Worm (Caenorhabditis elegans): Measurements from ENCODE around the gene str-67.

Gene str-67

ce11 chrV:1064491-1064890, at the start of gene str-67:
str-67 (minus strand) TSS chrV:1064591.
- TF ChIP-seq snpc-4 (tag; optimal IDR thresholded peaks at IDR 0.05) (no peak), nhr-76 (tag; optimal IDR thresholded peaks at IDR 0.05) (no peak), blmp-1 (tag; optimal IDR thresholded peaks at IDR 0.05) (no peak), mep-1 (tag; optimal IDR thresholded peaks at IDR 0.05) (no peak), hlh-1 (tag; optimal IDR thresholded peaks at IDR 0.05) (no peak), tbx-8 (GFP tag; optimal IDR thresholded peaks at IDR 0.05) (no peak), mls-2 (tag; optimal IDR thresholded peaks at IDR 0.05) (no peak), nhr-12 (tag; optimal IDR thresholded peaks at IDR 0.05) (no peak), flh-1 (GFP tag; optimal IDR thresholded peaks at IDR 0.05) (no peak), nhr-237 (tag; optimal IDR thresholded peaks at IDR 0.05) (no peak), sem-2 (GFP tag; optimal IDR thresholded peaks at IDR 0.05) (no peak), ceh-83 (GFP tag; optimal IDR thresholded peaks at IDR 0.05) (no peak), elt-1 (tag; optimal IDR thresholded peaks at IDR 0.05; ENCODE audit: borderline replicate concordance, insufficient read depth) (no peak), cnd-1 (tag; optimal IDR thresholded peaks at IDR 0.05) (no peak), lin-13 (tag; optimal IDR thresholded peaks at IDR 0.05) (no peak), ceh-39 (tag; optimal IDR thresholded peaks at IDR 0.05) (no peak), drap-1 (GFP tag; optimal IDR thresholded peaks at IDR 0.05) (no peak), ces-1 (GFP tag; optimal IDR thresholded peaks at IDR 0.05) (no peak), unc-62 (GFP tag; optimal IDR thresholded peaks at IDR 0.05) (no peak), ztf-11 (tag; optimal IDR thresholded peaks at IDR 0.05) (no peak)

ce11 chrV:1112658-1113057, 48.3 kb upstream of the str-67 start, which contains the start of gene Y50D4B.1:
Y50D4B.1 (plus strand) TSS chrV:1112958.
- TF ChIP-seq lin-32 (GFP tag; optimal IDR thresholded peaks at IDR 0.05): no peak
- TF ChIP-seq mab-5 (tag; optimal IDR thresholded peaks at IDR 0.05): no peak
- TF ChIP-seq sem-2 (GFP tag; optimal IDR thresholded peaks at IDR 0.05): no peak
- no peak for TF ChIP-seq unc-62 (GFP tag; optimal IDR thresholded peaks at IDR 0.05)
- no peak for TF ChIP-seq mls-2 (tag; optimal IDR thresholded peaks at IDR 0.05)
- TF ChIP-seq ces-1 (GFP tag; optimal IDR thresholded peaks at IDR 0.05): no peak

- TF ChIP-seq mep-1 (tag; optimal IDR thresholded peaks at IDR 0.05) (no peak), hlh-1 (tag; optimal IDR thresholded peaks at IDR 0.05) (no peak), pha-4 (tag; optimal IDR thresholded peaks at IDR 0.05) (no peak), unc-39 (tag; optimal IDR thresholded peaks at IDR 0.05) (no peak), drap-1 (GFP tag; optimal IDR thresholded peaks at IDR 0.05) (no peak), ceh-83 (GFP tag; optimal IDR thresholded peaks at IDR 0.05) (no peak), nhr-28 (tag; optimal IDR thresholded peaks at IDR 0.05) (no peak), elt-1 (tag; optimal IDR thresholded peaks at IDR 0.05; ENCODE audit: borderline replicate concordance, insufficient read depth) (no peak), tbx-8 (GFP tag; optimal IDR thresholded peaks at IDR 0.05) (no peak), sem-2 (GFP tag; optimal IDR thresholded peaks at IDR 0.05) (no peak), lin-32 (GFP tag; optimal IDR thresholded peaks at IDR 0.05) (no peak), M03D4.4 (tag; optimal IDR thresholded peaks at IDR 0.05) (no peak), ceh-39 (tag; optimal IDR thresholded peaks at IDR 0.05) (no peak), nhr-2 (tag; optimal IDR thresholded peaks at IDR 0.05) (no peak), sptf-1 (tag; optimal IDR thresholded peaks at IDR 0.05) (no peak), lsy-2 (tag; optimal IDR thresholded peaks at IDR 0.05) (no peak)
Observed at ce11 chrV:1112180-1112579, 47.8 kb upstream of the str-67 start.

- TF ChIP-seq blmp-1 (tag; optimal IDR thresholded peaks at IDR 0.05): no peak
- no peak for TF ChIP-seq mab-5 (tag; optimal IDR thresholded peaks at IDR 0.05)
- TF ChIP-seq mls-2 (tag; optimal IDR thresholded peaks at IDR 0.05): no peak
- no peak for TF ChIP-seq ces-1 (GFP tag; optimal IDR thresholded peaks at IDR 0.05)
- TF ChIP-seq sptf-1 (tag; optimal IDR thresholded peaks at IDR 0.05): no peak
- TF ChIP-seq lin-13 (tag; optimal IDR thresholded peaks at IDR 0.05): no peak
- no peak for TF ChIP-seq ceh-83 (GFP tag; optimal IDR thresholded peaks at IDR 0.05)
- no peak for TF ChIP-seq snpc-4 (tag; optimal IDR thresholded peaks at IDR 0.05)
- no peak for TF ChIP-seq ceh-39 (tag; optimal IDR thresholded peaks at IDR 0.05)
Observed at ce11 chrV:1102569-1102968, 38.2 kb upstream of the str-67 start.

- no peak for TF ChIP-seq bed-3 (GFP tag; optimal IDR thresholded peaks at IDR 0.05)
- no peak for TF ChIP-seq hlh-1 (tag; optimal IDR thresholded peaks at IDR 0.05)
Observed at ce11 chrV:1100280-1100679, 35.9 kb upstream of the str-67 start, which contains the start of gene Y50D4B.2. Y50D4B.2 (plus strand) TSS chrV:1100580.

ce11 chrV:1092359-1092758, 28.0 kb upstream of the str-67 start, which contains the start of gene Y50D4B.4:
Y50D4B.4 (plus strand) TSS chrV:1092659.
- TF ChIP-seq unc-120 (tag; optimal IDR thresholded peaks at IDR 0.05; ENCODE audit: poor library complexity, severe bottlenecking) (no peak), elt-1 (tag; optimal IDR thresholded peaks at IDR 0.05; ENCODE audit: borderline replicate concordance, insufficient read depth) (no peak), mab-5 (tag; optimal IDR thresholded peaks at IDR 0.05) (no peak), mls-2 (tag; optimal IDR thresholded peaks at IDR 0.05) (no peak), lsy-2 (tag; optimal IDR thresholded peaks at IDR 0.05) (no peak), blmp-1 (tag; optimal IDR thresholded peaks at IDR 0.05) (no peak), nhr-76 (tag; optimal IDR thresholded peaks at IDR 0.05) (no peak), mep-1 (tag; optimal IDR thresholded peaks at IDR 0.05) (no peak), cnd-1 (tag; optimal IDR thresholded peaks at IDR 0.05) (no peak), sem-2 (GFP tag; optimal IDR thresholded peaks at IDR 0.05) (no peak), nhr-12 (tag; optimal IDR thresholded peaks at IDR 0.05) (no peak), ceh-43 (GFP tag; optimal IDR thresholded peaks at IDR 0.05) (no peak), nhr-2 (tag; optimal IDR thresholded peaks at IDR 0.05) (no peak), zip-8 (tag; optimal IDR thresholded peaks at IDR 0.05) (no peak), ceh-39 (tag; optimal IDR thresholded peaks at IDR 0.05) (no peak), lin-32 (GFP tag; optimal IDR thresholded peaks at IDR 0.05) (no peak), tbx-8 (GFP tag; optimal IDR thresholded peaks at IDR 0.05) (no peak), sptf-1 (tag; optimal IDR thresholded peaks at IDR 0.05) (no peak), nhr-237 (tag; optimal IDR thresholded peaks at IDR 0.05) (no peak)
